Worm (Caenorhabditis elegans): ENCODE results near the gene Y53F4B.51.
A peak's percentile ranks its signal among the peaks of the same experiment; 100 is the strongest.

Y53F4B.51 gene

ce11 chrII:15037782-15038181 is 23.5 kb upstream of the Y53F4B.51 start, which contains the start of gene Y53F4B.14:
TSS of gene Y53F4B.14 (plus strand) at chrII:15037991.
- no peak for TF ChIP-seq ztf-16 (tag; optimal IDR thresholded peaks at IDR 0.05)
- TF ChIP-seq unc-42 (tag; optimal IDR thresholded peaks at IDR 0.05), result no peak
- no peak for TF ChIP-seq pha-4 (tag; optimal IDR thresholded peaks at IDR 0.05)
- TF ChIP-seq dve-1 (tag; optimal IDR thresholded peaks at IDR 0.05), result no peak

ce11 chrII:15026389-15026788 is 12.1 kb upstream of the Y53F4B.51 start:
- TF ChIP-seq pax-1 (tag; optimal IDR thresholded peaks at IDR 0.05) (no peak), K02D7.2 (tag; optimal IDR thresholded peaks at IDR 0.05) (no peak), hlh-15 (tag; optimal IDR thresholded peaks at IDR 0.05) (no peak), elt-4 (tag; optimal IDR thresholded peaks at IDR 0.05) (no peak), ceh-9 (tag; optimal IDR thresholded peaks at IDR 0.05) (no peak), pros-1 (tag; optimal IDR thresholded peaks at IDR 0.05) (no peak), ceh-6 (GFP tag; optimal IDR thresholded peaks at IDR 0.05) (no peak), C38D4.7 (GFP tag; optimal IDR thresholded peaks at IDR 0.05) (no peak), ama-1 (optimal IDR thresholded peaks at IDR 0.05) (no peak), ceh-18 (tag; optimal IDR thresholded peaks at IDR 0.05) (no peak), odd-2 (tag; optimal IDR thresholded peaks at IDR 0.05) (no peak), dmd-4 (tag; optimal IDR thresholded peaks at IDR 0.05; ENCODE audit: borderline replicate concordance) (no peak), sox-2 (GFP tag; IDR thresholded peaks at IDR 0.05) (no peak), eyg-1 (tag; optimal IDR thresholded peaks at IDR 0.05) (no peak), hlh-13 (GFP tag; optimal IDR thresholded peaks at IDR 0.05) (no peak), T23F11.4 (GFP tag; optimal IDR thresholded peaks at IDR 0.05) (no peak)

DNA sequence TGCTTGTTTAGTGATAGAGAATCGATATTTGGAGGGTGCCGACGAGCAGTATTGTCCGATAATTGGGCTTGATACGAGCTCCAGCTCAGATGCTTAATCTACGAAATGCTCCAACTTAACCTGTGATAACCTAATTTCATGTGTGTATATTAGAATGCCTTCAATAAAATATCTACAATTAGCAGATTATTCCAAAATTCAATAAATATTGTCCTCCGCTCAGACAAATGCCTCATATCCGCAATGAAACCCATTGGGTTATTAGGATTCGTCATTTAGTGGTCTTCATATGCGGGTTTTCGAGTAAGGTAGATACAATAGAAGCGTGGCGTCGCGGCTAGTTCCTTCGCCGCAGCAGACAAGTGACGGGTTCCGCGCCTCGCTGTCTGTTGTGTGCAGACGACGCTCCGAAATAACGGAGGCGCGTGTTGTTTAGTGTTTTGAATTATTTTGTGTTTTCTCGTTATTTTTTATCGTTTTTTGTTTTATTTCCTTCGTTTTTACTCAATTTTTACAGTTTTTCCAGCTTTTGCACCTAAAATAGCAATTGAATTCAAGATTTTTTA is 11.4 kb upstream of the Y53F4B.51 start, which contains the start of gene cmtr-1:
TSS of gene cmtr-1 (plus strand) at position 516 of the 566 bp plus-strand sequence.
- TF ChIP-seq Y22D7AL.16 (tag; optimal IDR thresholded peaks at IDR 0.05), result peak; percentile 8
- TF ChIP-seq ama-1 (optimal IDR thresholded peaks at IDR 0.05), result peak; percentile 90
- peak; percentile 47 for TF ChIP-seq unc-42 (tag; optimal IDR thresholded peaks at IDR 0.05)
- no peak for TF ChIP-seq sox-4 (tag; optimal IDR thresholded peaks at IDR 0.05)
- TF ChIP-seq madf-2 (tag; optimal IDR thresholded peaks at IDR 0.05), result peak; percentile 68
- no peak for TF ChIP-seq K02D7.2 (tag; optimal IDR thresholded peaks at IDR 0.05)
- TF ChIP-seq npax-4 (tag; optimal IDR thresholded peaks at IDR 0.05), result no peak
- no peak for TF ChIP-seq ceh-6 (GFP tag; optimal IDR thresholded peaks at IDR 0.05)
- no peak for TF ChIP-seq ttx-3 (tag; optimal IDR thresholded peaks at IDR 0.05)
- peak; percentile 72 for TF ChIP-seq rnt-1 (tag; optimal IDR thresholded peaks at IDR 0.05)
- no peak for TF ChIP-seq dmd-4 (tag; optimal IDR thresholded peaks at IDR 0.05; ENCODE audit: borderline replicate concordance)
- TF ChIP-seq ceh-14 (tag; optimal IDR thresholded peaks at IDR 0.05), result no peak
- peak; percentile 36 for TF ChIP-seq ets-4 (tag; optimal IDR thresholded peaks at IDR 0.05)
- TF ChIP-seq tbx-2 (tag; optimal IDR thresholded peaks at IDR 0.05), result peak; percentile 62
- TF ChIP-seq K09A11.1 (tag; optimal IDR thresholded peaks at IDR 0.05; ENCODE audit: insufficient read depth), result peak; percentile 4
- peak; percentile 48 for TF ChIP-seq ceh-31 (tag; optimal IDR thresholded peaks at IDR 0.05)
- TF ChIP-seq pax-1 (tag; optimal IDR thresholded peaks at IDR 0.05), result peak; percentile 74
- TF ChIP-seq T23F11.4 (GFP tag; optimal IDR thresholded peaks at IDR 0.05), result peak; percentile 12
- no peak for TF ChIP-seq pha-4 (tag; optimal IDR thresholded peaks at IDR 0.05)
- TF ChIP-seq nfya-1 (tag; optimal IDR thresholded peaks at IDR 0.05), result peak; percentile 78
- TF ChIP-seq pha-2 (tag; optimal IDR thresholded peaks at IDR 0.05), result no peak
- TF ChIP-seq ceh-34 (tag; optimal IDR thresholded peaks at IDR 0.05), result peak; percentile 43
- no peak for TF ChIP-seq nhr-232 (tag; optimal IDR thresholded peaks at IDR 0.05)
- peak; percentile 82 for TF ChIP-seq ceh-18 (tag; optimal IDR thresholded peaks at IDR 0.05)
- TF ChIP-seq ceh-48 (tag; optimal IDR thresholded peaks at IDR 0.05), result no peak
- peak; percentile 96 for TF ChIP-seq ztf-16 (tag; optimal IDR thresholded peaks at IDR 0.05)
- no peak for TF ChIP-seq lim-6 (tag; optimal IDR thresholded peaks at IDR 0.05)
- TF ChIP-seq C08G9.2 (tag; optimal IDR thresholded peaks at IDR 0.05), result peak; percentile 14
- no peak for TF ChIP-seq odd-2 (tag; optimal IDR thresholded peaks at IDR 0.05)
- no peak for TF ChIP-seq lin-11 (tag; optimal IDR thresholded peaks at IDR 0.05)
- peak; percentile 69 for TF ChIP-seq hlh-30 (tag; optimal IDR thresholded peaks at IDR 0.05; ENCODE audit: insufficient read depth)
- no peak for TF ChIP-seq ceh-22 (tag; optimal IDR thresholded peaks at IDR 0.05)
- TF ChIP-seq ref-2 (tag; optimal IDR thresholded peaks at IDR 0.05), result peak; percentile 77
- TF ChIP-seq unc-55 (GFP tag; optimal IDR thresholded peaks at IDR 0.05), result peak; percentile 62
- peak; percentile 63 for TF ChIP-seq pros-1 (tag; optimal IDR thresholded peaks at IDR 0.05)
- TF ChIP-seq unc-3 (GFP tag; conservative IDR thresholded peaks at IDR 0.05), result no peak
- peak; percentile 39 for TF ChIP-seq unc-3 (tag; optimal IDR thresholded peaks at IDR 0.05)
- no peak for TF ChIP-seq gmeb-2 (tag; optimal IDR thresholded peaks at IDR 0.05)
- peak; percentile 59 for TF ChIP-seq elt-2 (tag; optimal IDR thresholded peaks at IDR 0.05)
